Fruit fly (Drosophila melanogaster): ENCODE results near the gene CG11585.

CG11585 gene

DNA sequence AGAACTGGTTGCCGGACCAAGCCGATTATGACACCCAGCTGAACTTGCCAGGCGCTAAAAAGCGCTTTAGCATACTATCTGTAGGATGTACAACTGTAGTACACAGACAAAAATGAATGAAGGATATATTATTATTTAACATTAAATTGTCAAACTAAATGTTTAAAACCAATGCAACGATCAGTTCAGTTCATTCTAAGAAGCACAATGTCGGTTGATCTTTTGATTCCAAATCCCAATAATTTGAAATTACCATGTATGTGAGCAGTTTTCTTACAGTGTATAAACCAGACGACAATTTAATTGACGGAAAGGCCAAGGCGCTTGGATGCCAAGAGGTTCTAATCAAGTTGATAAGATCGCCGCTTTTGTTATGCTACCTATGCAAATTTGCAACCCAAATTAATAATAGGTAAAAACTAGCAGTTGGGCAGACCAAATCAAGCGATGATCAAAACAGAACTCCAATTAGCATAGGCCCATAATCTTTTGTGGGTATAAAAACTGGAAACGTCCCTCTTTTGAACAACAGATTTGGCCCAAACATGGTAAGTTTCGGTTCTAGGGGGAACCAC is 20.2 kb upstream of the CG11585 start, which contains the start of gene CG12480 (continued):
- TF ChIP-seq Hey (tag; optimal IDR thresholded peaks at IDR 0.05) (no peak), jigr1 (GFP tag; IDR thresholded peaks at IDR 0.05) (no peak), Doc2 (GFP tag; IDR thresholded peaks at IDR 0.05) (no peak), CG1603 (tag; optimal IDR thresholded peaks at IDR 0.05) (no peak), cwo (GFP tag; optimal IDR thresholded peaks at IDR 0.05) (peak; percentile 27), CG1233 (GFP tag; optimal IDR thresholded peaks at IDR 0.05) (peak; percentile 38), Aef1 (GFP tag; IDR thresholded peaks at IDR 0.05) (no peak), ase (GFP tag; IDR thresholded peaks at IDR 0.05) (no peak), CG2202 (tag; optimal IDR thresholded peaks at IDR 0.05) (no peak), HLH54F (GFP tag; optimal IDR thresholded peaks at IDR 0.05) (peak; percentile 53), sens-2 (GFP tag; IDR thresholded peaks at IDR 0.05) (no peak), ERR (GFP tag; optimal IDR thresholded peaks at IDR 0.05) (no peak), trh (GFP tag; optimal IDR thresholded peaks at IDR 0.05) (no peak), slp2 (GFP tag; optimal IDR thresholded peaks at IDR 0.05) (no peak), CG12391 (tag; optimal IDR thresholded peaks at IDR 0.05) (peak; percentile 26), Meics (GFP tag; optimal IDR thresholded peaks at IDR 0.05) (peak; percentile 73), CG6683 (GFP tag; optimal IDR thresholded peaks at IDR 0.05) (no peak), tx (GFP tag; optimal IDR thresholded peaks at IDR 0.05) (no peak), CG13123 (GFP tag; optimal IDR thresholded peaks at IDR 0.05) (no peak), CG15269 (tag; optimal IDR thresholded peaks at IDR 0.05) (peak; percentile 56), Tbp (GFP tag; optimal IDR thresholded peaks at IDR 0.05) (no peak), bbx (GFP tag; IDR thresholded peaks at IDR 0.05; ENCODE audit: partially characterized antibody) (no peak), vnd (GFP tag; IDR thresholded peaks at IDR 0.05; ENCODE audit: partially characterized antibody) (no peak), CG10959 (GFP tag; IDR thresholded peaks at IDR 0.05) (no peak), CG3847 (GFP tag; IDR thresholded peaks at IDR 0.05) (peak; percentile 66), sqz (GFP tag; optimal IDR thresholded peaks at IDR 0.05) (no peak), CG14050 (GFP tag; IDR thresholded peaks at IDR 0.05) (no peak), CG13424 (tag; optimal IDR thresholded peaks at IDR 0.05) (no peak), H2.0 (GFP tag; IDR thresholded peaks at IDR 0.05) (no peak), lbe (GFP tag; optimal IDR thresholded peaks at IDR 0.05) (no peak), oc (tag; optimal IDR thresholded peaks at IDR 0.05) (no peak), gcm2 (GFP tag; optimal IDR thresholded peaks at IDR 0.05) (no peak), Xrp1 (GFP tag; IDR thresholded peaks at IDR 0.05) (peak; percentile 32; the same call in 1 of the 2 replicates), org-1 (GFP tag; optimal IDR thresholded peaks at IDR 0.05) (no peak), Dbx (GFP tag; IDR thresholded peaks at IDR 0.05) (peak; percentile 68; the same call in 1 of the 3 replicates), CG14014 (GFP tag; IDR thresholded peaks at IDR 0.05) (peak; percentile 58; the same call in 1 of the 2 replicates), pho (GFP tag; optimal IDR thresholded peaks at IDR 0.05) (peak; percentile 54), Dek (tag; optimal IDR thresholded peaks at IDR 0.05) (peak; percentile 55), CG15073 (GFP tag; optimal IDR thresholded peaks at IDR 0.05) (no peak), CG8944 (GFP tag; optimal IDR thresholded peaks at IDR 0.05) (no peak), Six4 (GFP tag; optimal IDR thresholded peaks at IDR 0.05) (peak; percentile 11), ken (GFP tag; IDR thresholded peaks at IDR 0.05) (no peak), bowl (GFP tag; IDR thresholded peaks at IDR 0.05) (no peak), MESR4 (GFP tag; optimal IDR thresholded peaks at IDR 0.05) (no peak), Ravus (GFP tag; IDR thresholded peaks at IDR 0.05) (no peak; the same call in 1 of the 2 replicates), Vsx1 (GFP tag; optimal IDR thresholded peaks at IDR 0.05) (no peak), zen (tag; optimal IDR thresholded peaks at IDR 0.05) (no peak), CG1529 (GFP tag; optimal IDR thresholded peaks at IDR 0.05) (no peak), CG14965 (GFP tag; optimal IDR thresholded peaks at IDR 0.05; ENCODE audit: borderline replicate concordance) (no peak), cg (GFP tag; optimal IDR thresholded peaks at IDR 0.05) (no peak), CG42726 (GFP tag; IDR thresholded peaks at IDR 0.05; ENCODE audit: partially characterized antibody) (no peak)
